Worm (Caenorhabditis elegans): ENCODE measurements around the gene T10B10.8.

DNA sequence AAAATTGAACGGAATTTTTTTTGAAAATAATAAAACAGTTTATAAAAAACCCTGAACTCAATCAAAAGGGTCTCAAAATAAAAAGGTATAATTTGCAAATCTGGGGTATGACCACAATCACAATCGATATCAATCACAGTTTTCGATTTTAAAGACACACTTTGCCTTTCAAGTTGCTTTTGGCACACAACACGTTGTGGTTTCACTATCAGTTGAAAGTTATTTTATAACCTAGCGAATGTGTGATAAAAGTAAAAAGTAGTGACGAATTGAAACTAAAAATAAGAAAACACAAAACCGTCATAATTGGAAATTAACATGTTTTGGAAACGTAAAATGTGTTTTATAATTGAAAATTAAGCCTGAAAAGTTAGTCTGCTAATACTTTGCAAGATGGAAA lies 1.7 kb upstream of the T10B10.8 start:
- TF ChIP-seq ztf-25 (GFP tag; IDR thresholded peaks at IDR 0.05) (no peak), madf-6 (GFP tag; IDR thresholded peaks at IDR 0.05) (no peak), unc-62 (GFP tag; optimal IDR thresholded peaks at IDR 0.05) (no peak), athp-1 (tag; optimal IDR thresholded peaks at IDR 0.05) (no peak)
